Worm (Caenorhabditis elegans) whole organism, L4 larva: Measurements from ENCODE around the gene srh-48.

ENCODE experiments used
- F10B5.3 ChIP-seq: sonication (generic microtip); optimal IDR thresholded peaks from 2 replicates; lab custom pipeline; 2016; ENCODE audit warnings: mild to moderate bottlenecking, missing genetic modification characterization, missing compliant biosample characterization
- F26F4.8 ChIP-seq: fragments of 200-800 bp; sonication (Bioruptor generic); conservative IDR thresholded peaks from 2 replicates; pipeline ENCODE4 v1.3.6; 2022; ENCODE audit warnings: missing genetic modification characterization, missing compliant biosample characterization
- T20F7.1 ChIP-seq: fragments of 200-800 bp; sonication (Bioruptor generic); optimal IDR thresholded peaks from 2 replicates; lab custom pipeline; 2018; ENCODE audit warnings: mild to moderate bottlenecking, missing genetic modification characterization, missing compliant biosample characterization
- ZK546.5 ChIP-seq, 2 experiments: sonication (generic microtip); optimal IDR thresholded peaks; 2 replicates each; lab custom pipeline; 2017; ENCODE audit warnings: missing biosample characterization in 2 of 2, missing genetic modification characterization in 2 of 2
- ama-1 ChIP-seq: fragments of 150-350 bp; optimal IDR thresholded peaks from 2 replicates; lab custom pipeline; 2014; ENCODE audit warnings: inconsistent platforms, mixed read lengths
- arid-1 ChIP-seq: fragments of 200-800 bp; sonication (Bioruptor generic); conservative IDR thresholded peaks from 2 replicates; pipeline ENCODE4 v1.3.6; 2022; ENCODE audit warnings: missing genetic modification reagents, missing genetic modification characterization, missing compliant biosample characterization
- attf-4 ChIP-seq: sonication (generic microtip); optimal IDR thresholded peaks from 3 replicates; lab custom pipeline; 2017; ENCODE audit warnings: missing biosample characterization, missing genetic modification characterization
- ceh-82 ChIP-seq: sonication (generic microtip); optimal IDR thresholded peaks from 2 replicates; lab custom pipeline; 2017; ENCODE audit warnings: missing biosample characterization, missing genetic modification characterization
- daf-16 ChIP-seq, 3 experiments: sonication (generic microtip); optimal IDR thresholded peaks; 2 replicates each; lab custom pipeline; 2016 to 2017; ENCODE audit warnings: missing genetic modification characterization in 3 of 3, missing genetic modification reagents in 3 of 3, mild to moderate bottlenecking in 2 of 3, missing compliant biosample characterization in 2 of 3, missing biosample characterization in 1 of 3, moderate library complexity in 1 of 3
- daf-19 ChIP-seq: fragments of 200-800 bp; sonication (Bioruptor generic); conservative IDR thresholded peaks from 2 replicates; pipeline ENCODE4 v1.3.6; 2022; ENCODE audit warnings: missing genetic modification characterization, missing compliant biosample characterization
- dmd-6 ChIP-seq: fragments of 200-800 bp; sonication (Bioruptor generic); IDR thresholded peaks from 2 replicates; pipeline ENCODE4 v1.3.6; 2022; ENCODE audit warnings: missing genetic modification reagents, missing genetic modification characterization, missing compliant biosample characterization
- dmd-8 ChIP-seq: fragments of 200-800 bp; sonication (Bioruptor generic); IDR thresholded peaks from 2 replicates; pipeline ENCODE4 v1.3.6; 2022; ENCODE audit warnings: missing genetic modification characterization, missing compliant biosample characterization
- dmd-9 ChIP-seq: fragments of 200-800 bp; sonication (Bioruptor generic); IDR thresholded peaks from 2 replicates; pipeline ENCODE4 v1.3.6; 2022; ENCODE audit warnings: missing genetic modification reagents, missing genetic modification characterization, missing compliant biosample characterization
- dve-1 ChIP-seq: sonication (generic microtip); optimal IDR thresholded peaks from 2 replicates; lab custom pipeline; 2017; ENCODE audit warnings: antibody characterized with exemption, mild to moderate bottlenecking, missing genetic modification characterization, missing compliant biosample characterization; ENCODE audit not compliant: insufficient read depth
- egl-43 ChIP-seq: fragments of 200-800 bp; sonication (Bioruptor generic); IDR thresholded peaks from 2 replicates; pipeline ENCODE4 v1.3.6; 2022; ENCODE audit warnings: missing genetic modification reagents, missing genetic modification characterization, missing compliant biosample characterization
- gei-8 ChIP-seq: fragments of 200-800 bp; sonication (Bioruptor generic); optimal IDR thresholded peaks from 2 replicates; lab custom pipeline; 2018; ENCODE audit warnings: mild to moderate bottlenecking, missing genetic modification characterization, missing compliant biosample characterization
- hif-1 ChIP-seq, 2 experiments: sonication (generic microtip); optimal IDR thresholded peaks; 2 replicates each; lab custom pipeline; 2016 to 2017; ENCODE audit warnings: missing compliant biosample characterization in 2 of 2, missing genetic modification characterization in 2 of 2, missing genetic modification reagents in 2 of 2, missing genotype in 2 of 2, mild to moderate bottlenecking in 1 of 2
- hlh-11 ChIP-seq: fragments of 200-800 bp; sonication (Bioruptor generic); optimal IDR thresholded peaks from 2 replicates; lab custom pipeline; 2018; ENCODE audit warnings: mild to moderate bottlenecking, missing genetic modification characterization, missing compliant biosample characterization
- hlh-30 ChIP-seq: sonication (generic microtip); optimal IDR thresholded peaks from 2 replicates; lab custom pipeline; 2017; ENCODE audit warnings: antibody characterized with exemption, mild to moderate bottlenecking, missing genetic modification characterization, missing compliant biosample characterization; ENCODE audit not compliant: insufficient read depth
- lin-13 ChIP-seq: fragments of 150-350 bp; optimal IDR thresholded peaks from 2 replicates; lab custom pipeline; 2014; ENCODE audit warnings: missing biosample characterization, missing genetic modification reagents, missing genetic modification characterization
- lin-15B ChIP-seq: fragments of 150-350 bp; sonication (generic microtip); optimal IDR thresholded peaks from 3 replicates; lab custom pipeline; 2014; ENCODE audit warnings: missing biosample characterization, missing genetic modification characterization
- lin-39 ChIP-seq: fragments of 150-350 bp; optimal IDR thresholded peaks from 2 replicates; lab custom pipeline; 2014; ENCODE audit warnings: missing biosample characterization, missing genetic modification reagents, missing genetic modification characterization
- madf-9 ChIP-seq: fragments of 200-800 bp; sonication (Bioruptor generic); conservative IDR thresholded peaks from 2 replicates; pipeline ENCODE4 v1.3.6; 2022; ENCODE audit warnings: missing genetic modification reagents, missing genetic modification characterization, missing compliant biosample characterization
- mdl-1 ChIP-seq, 2 experiments: fragments of 150-350 bp in 1 of 2; sonication (generic microtip) in 1 of 2; optimal IDR thresholded peaks; 2 replicates each; lab custom pipeline; 2014 to 2017; ENCODE audit warnings: missing biosample characterization in 2 of 2, missing genetic modification characterization in 2 of 2
- mes-2 ChIP-seq: sonication (generic microtip); optimal IDR thresholded peaks from 2 replicates; lab custom pipeline; 2016; ENCODE audit warnings: missing genotype, mild to moderate bottlenecking, missing genetic modification characterization, missing compliant biosample characterization; ENCODE audit not compliant: poor library complexity, severe bottlenecking
- nhr-102 ChIP-seq: sonication (generic microtip); optimal IDR thresholded peaks from 2 replicates; lab custom pipeline; 2016; ENCODE audit warnings: mild to moderate bottlenecking, missing genetic modification characterization, moderate library complexity, missing compliant biosample characterization
- nhr-11 ChIP-seq: fragments of 150-350 bp; optimal IDR thresholded peaks from 2 replicates; lab custom pipeline; 2014; ENCODE audit warnings: missing biosample characterization, missing genetic modification characterization
- nhr-28 ChIP-seq: fragments of 150-350 bp; optimal IDR thresholded peaks from 2 replicates; lab custom pipeline; 2014; ENCODE audit warnings: missing biosample characterization, missing genetic modification characterization
- nhr-77 ChIP-seq: fragments of 150-350 bp; optimal IDR thresholded peaks from 2 replicates; lab custom pipeline; 2014; ENCODE audit warnings: missing biosample characterization, missing genetic modification characterization
- pha-4 ChIP-seq, 2 experiments: fragments of 150-350 bp in 1 of 2; fragments of 200-800 bp in 1 of 2; sonication (Bioruptor generic) in 1 of 2; IDR thresholded peaks in 1 of 2; optimal IDR thresholded peaks in 1 of 2; 2 replicates each; pipeline versions ENCODE4 v1.3.6 to Lab custom; 2014 to 2022; ENCODE audit warnings: missing genetic modification characterization in 2 of 2, missing genetic modification reagents in 2 of 2, missing biosample characterization in 1 of 2, missing compliant biosample characterization in 1 of 2
- pqm-1 ChIP-seq: sonication (generic microtip); optimal IDR thresholded peaks from 2 replicates; lab custom pipeline; 2017; ENCODE audit warnings: missing biosample characterization, missing genetic modification characterization
- sdz-12 ChIP-seq: fragments of 200-800 bp; sonication (Bioruptor generic); optimal IDR thresholded peaks from 2 replicates; lab custom pipeline; 2018; ENCODE audit warnings: mild to moderate bottlenecking, missing genetic modification characterization, missing compliant biosample characterization
- skn-1 ChIP-seq: fragments of 150-350 bp; optimal IDR thresholded peaks from 2 replicates; lab custom pipeline; 2014; ENCODE audit warnings: missing biosample characterization, missing genetic modification characterization
- tag-97 ChIP-seq: fragments of 200-800 bp; sonication (Bioruptor generic); IDR thresholded peaks from 2 replicates; pipeline ENCODE4 v1.3.6; 2022; ENCODE audit warnings: missing genetic modification characterization, missing compliant biosample characterization
- unc-130 ChIP-seq: sonication (generic microtip); optimal IDR thresholded peaks from 2 replicates; lab custom pipeline; 2016; ENCODE audit warnings: missing genetic modification reagents, missing genetic modification characterization, missing compliant biosample characterization
- unc-62 ChIP-seq, 3 experiments: fragments of 150-350 bp in 1 of 3; sonication (generic microtip); optimal IDR thresholded peaks in 2 of 3; peaks in 1 of 3; 1 replicate in 1 of 3; 2 replicates in 2 of 3; lab custom pipeline; 2014 to 2017; ENCODE audit warnings: missing biosample characterization in 3 of 3, missing genetic modification characterization in 3 of 3, missing genetic modification reagents in 3 of 3, missing genotype in 1 of 3
- ztf-11 ChIP-seq: fragments of 150-350 bp; optimal IDR thresholded peaks from 2 replicates; lab custom pipeline; 2014; ENCODE audit warnings: missing biosample characterization, missing genetic modification characterization

Gene srh-48

DNA sequence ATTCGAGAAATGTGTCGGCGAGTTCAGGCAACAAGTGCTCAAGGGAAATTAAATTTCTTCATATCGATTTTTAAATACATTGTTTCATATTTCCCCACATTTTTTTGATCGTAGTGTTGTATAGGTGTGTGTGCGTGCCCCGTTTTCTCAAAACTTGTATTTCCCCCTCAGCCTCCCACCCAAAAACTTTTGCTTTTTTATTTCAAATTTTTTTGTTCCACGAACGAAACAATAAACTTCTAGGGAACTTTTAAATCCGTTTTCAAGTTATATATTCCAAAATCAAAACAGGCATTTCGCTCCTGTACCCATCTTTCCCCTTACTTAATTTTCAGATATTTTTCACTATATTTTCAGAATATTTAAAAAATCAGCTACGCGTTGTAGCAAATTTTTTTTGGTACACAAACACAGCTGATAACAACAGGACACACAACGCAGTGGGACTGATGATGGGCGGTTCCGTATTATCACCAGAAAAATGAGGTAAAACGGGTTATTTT lies 38.2 kb downstream of the srh-48 start, which contains the start of the genes M176.4 and M176.16:
Gene M176.4, plus strand, starts transcription at position 301 of the 503 bp plus-strand sequence.
Gene M176.16, plus strand, starts transcription at position 453 of the 503 bp plus-strand sequence.
- TF ChIP-seq dmd-6 (GFP tag; lab: Robert Waterston, UW): no peak
- no peak for TF ChIP-seq T20F7.1 (GFP tag; lab: Kevin White, UChicago)
- TF ChIP-seq lin-39: no peak
- TF ChIP-seq lin-13 (GFP tag; lab: Kevin White, UChicago): no peak
- TF ChIP-seq nhr-11 (tag; lab: Kevin White, UChicago): no peak
- no peak for TF ChIP-seq F10B5.3 (tag; lab: Kevin White, UChicago)
- TF ChIP-seq daf-16 (GFP tag; optimal IDR thresholded peaks at IDR 0.05; lab: Kevin White, UChicago): no peak
- peak; percentile 40 for TF ChIP-seq daf-16 (tag; optimal IDR thresholded peaks at IDR 0.05; lab: Kevin White, UChicago)
- TF ChIP-seq nhr-77 (tag; lab: Kevin White, UChicago): peak; percentile 7
- peak; percentile 30 for TF ChIP-seq pqm-1
- peak; percentile 18 for TF ChIP-seq mes-2 (tag; lab: Kevin White, UChicago)
- TF ChIP-seq daf-19 (GFP tag; lab: Robert Waterston, UW): no peak

DNA sequence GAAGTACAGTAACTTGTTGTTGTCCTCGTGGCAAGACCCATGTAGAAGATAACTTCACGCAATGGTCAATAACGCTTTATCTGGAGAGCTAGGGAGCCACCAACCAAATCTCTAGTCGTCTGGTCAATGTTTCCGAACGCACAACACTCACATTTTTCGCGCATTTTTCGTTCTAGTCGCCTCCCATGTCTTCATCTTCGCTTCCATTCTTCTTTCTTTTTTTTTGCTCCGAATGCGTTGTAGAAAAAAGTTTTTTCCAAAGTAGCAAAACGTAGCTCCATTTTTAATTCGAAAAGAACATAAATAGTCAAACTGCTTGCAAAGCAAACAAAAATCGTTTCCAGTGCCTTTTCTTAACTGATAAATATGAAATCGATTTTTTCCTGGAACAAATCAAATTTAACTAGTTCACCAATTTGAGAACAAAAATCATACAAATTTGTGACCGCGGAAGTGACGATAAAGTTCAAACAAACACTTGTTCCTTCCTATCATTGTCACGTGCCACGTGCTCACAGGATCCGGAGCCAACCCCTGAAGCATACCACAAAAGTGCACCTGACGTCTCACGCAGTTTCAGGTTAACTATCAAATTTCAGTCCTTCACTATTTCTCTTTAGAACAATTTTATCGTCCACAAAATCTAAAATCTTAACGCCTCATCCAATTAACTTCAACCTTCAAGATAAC lies 39.1 kb downstream of the srh-48 start:
- TF ChIP-seq ama-1 (lab: Kevin White, UChicago) (no peak), ZK546.5 (tag; optimal IDR thresholded peaks at IDR 0.05; lab: Kevin White, UChicago) (no peak), hlh-11 (peak; percentile 3), dmd-9 (GFP tag; lab: Robert Waterston, UW) (no peak), mdl-1 (tag; optimal IDR thresholded peaks at IDR 0.05; lab: Kevin White, UChicago) (no peak), pqm-1 (no peak), madf-9 (GFP tag; lab: Robert Waterston, UW) (no peak), pha-4 (GFP tag; IDR thresholded peaks at IDR 0.05; lab: Robert Waterston, UW) (no peak), pha-4 (tag; optimal IDR thresholded peaks at IDR 0.05; lab: Kevin White, UChicago) (no peak), sdz-12 (GFP tag; lab: Kevin White, UChicago) (no peak), F10B5.3 (tag; lab: Kevin White, UChicago) (no peak), nhr-102 (tag; lab: Kevin White, UChicago) (no peak), ceh-82 (no peak), skn-1 (tag; lab: Kevin White, UChicago) (no peak), arid-1 (no peak), F26F4.8 (GFP tag; lab: Robert Waterston, UW) (no peak), daf-16 (GFP tag; optimal IDR thresholded peaks at IDR 0.05; lab: Kevin White, UChicago) (no peak), daf-16 (tag; optimal IDR thresholded peaks at IDR 0.05; lab: Kevin White, UChicago) (peak; percentile 10), dve-1 (tag; lab: Kevin White, UChicago) (no peak), T20F7.1 (GFP tag; lab: Kevin White, UChicago) (no peak), lin-15B (tag; lab: Kevin White, UChicago) (no peak), gei-8 (GFP tag; lab: Kevin White, UChicago) (no peak), nhr-28 (peak; percentile 37), dmd-6 (GFP tag; lab: Robert Waterston, UW) (peak; percentile 58), unc-130 (GFP tag; lab: Kevin White, UChicago) (no peak), hif-1 (tag; optimal IDR thresholded peaks at IDR 0.05; lab: Kevin White, UChicago) (no peak), ztf-11 (tag; lab: Kevin White, UChicago) (no peak), attf-4 (no peak), hlh-30 (peak; percentile 24), egl-43 (GFP tag; lab: Robert Waterston, UW) (no peak), dmd-8 (GFP tag; lab: Robert Waterston, UW) (no peak), tag-97 (GFP tag; lab: Robert Waterston, UW) (no peak), unc-62 (GFP tag; optimal IDR thresholded peaks at IDR 0.05 in 1 of 2; lab: Kevin White, UChicago) (peak in 1 of 2 experiments; percentile 91), unc-62 (tag; optimal IDR thresholded peaks at IDR 0.05; lab: Kevin White, UChicago) (no peak)
